Worm (Caenorhabditis elegans) whole organism, L2 larva: ENCODE data around the gene K11H3.2.

Source experiments
- C34F6.9 ChIP-seq: fragments of 150-350 bp; optimal IDR thresholded peaks from 2 replicates; lab custom pipeline; 2014; ENCODE audit warnings: missing biosample characterization, missing genetic modification characterization
- F13H6.1 ChIP-seq: sonication (generic microtip); optimal IDR thresholded peaks from 2 replicates; lab custom pipeline; 2016; ENCODE audit warnings: missing genetic modification characterization, missing compliant biosample characterization
- R02D3.7 ChIP-seq: fragments of 150-350 bp; optimal IDR thresholded peaks from 2 replicates; lab custom pipeline; 2014; ENCODE audit warnings: missing biosample characterization, missing genetic modification characterization
- alr-1 ChIP-seq: fragments of 150-350 bp; optimal IDR thresholded peaks from 2 replicates; lab custom pipeline; 2014; ENCODE audit warnings: missing biosample characterization, missing genetic modification characterization
- aly-2 ChIP-seq: fragments of 150-350 bp; optimal IDR thresholded peaks from 2 replicates; lab custom pipeline; 2014; ENCODE audit warnings: missing biosample characterization, missing genetic modification characterization
- ceh-82 ChIP-seq: fragments of 150-350 bp; optimal IDR thresholded peaks from 2 replicates; lab custom pipeline; 2014; ENCODE audit warnings: missing biosample characterization, missing genetic modification characterization
- crh-2 ChIP-seq: sonication (generic microtip); optimal IDR thresholded peaks from 2 replicates; lab custom pipeline; 2017; ENCODE audit warnings: missing biosample characterization, missing genetic modification characterization
- egl-27 ChIP-seq: sonication (generic microtip); optimal IDR thresholded peaks from 3 replicates; lab custom pipeline; 2017; ENCODE audit warnings: missing biosample characterization, missing genetic modification reagents, missing genetic modification characterization
- elt-1 ChIP-seq: fragments of 150-350 bp; optimal IDR thresholded peaks from 2 replicates; lab custom pipeline; 2014; ENCODE audit warnings: missing biosample characterization, missing genetic modification characterization
- fos-1 ChIP-seq: fragments of 150-350 bp; optimal IDR thresholded peaks from 2 replicates; lab custom pipeline; 2014; ENCODE audit warnings: missing biosample characterization, missing genetic modification characterization
- gmeb-1 ChIP-seq: fragments of 150-350 bp; optimal IDR thresholded peaks from 2 replicates; lab custom pipeline; 2014; ENCODE audit warnings: missing biosample characterization, missing genetic modification characterization
- lin-11 ChIP-seq: fragments of 150-350 bp; sonication (generic microtip); optimal IDR thresholded peaks from 2 replicates; lab custom pipeline; 2014; ENCODE audit warnings: missing biosample characterization, missing genetic modification characterization, inconsistent platforms, mixed read lengths
- lin-13 ChIP-seq: fragments of 150-350 bp; optimal IDR thresholded peaks from 2 replicates; lab custom pipeline; 2014; ENCODE audit warnings: missing biosample characterization, missing genetic modification reagents, missing genetic modification characterization
- lsy-2 ChIP-seq, 2 experiments: fragments of 150-350 bp in 1 of 2; sonication (generic microtip) in 1 of 2; optimal IDR thresholded peaks; 2 replicates each; lab custom pipeline; 2014 to 2017; ENCODE audit warnings: missing biosample characterization in 2 of 2, missing genetic modification characterization in 2 of 2
- mdl-1 ChIP-seq, 2 experiments: fragments of 150-350 bp in 1 of 2; sonication (generic microtip) in 1 of 2; optimal IDR thresholded peaks; 2 replicates each; lab custom pipeline; 2017; ENCODE audit warnings: missing biosample characterization in 2 of 2, missing genetic modification characterization in 2 of 2
- nhr-10 ChIP-seq: sonication (generic microtip); optimal IDR thresholded peaks from 2 replicates; lab custom pipeline; 2017; ENCODE audit warnings: missing biosample characterization, missing genetic modification characterization
- nhr-12 ChIP-seq: fragments of 150-350 bp; optimal IDR thresholded peaks from 2 replicates; lab custom pipeline; 2014; ENCODE audit warnings: missing biosample characterization, missing genetic modification characterization
- nhr-129 ChIP-seq: fragments of 150-350 bp; optimal IDR thresholded peaks from 2 replicates; lab custom pipeline; 2014; ENCODE audit warnings: missing biosample characterization, missing genetic modification characterization
- nhr-21 ChIP-seq: fragments of 150-350 bp; optimal IDR thresholded peaks from 2 replicates; lab custom pipeline; 2014; ENCODE audit warnings: missing biosample characterization, missing genetic modification characterization
- nhr-23 ChIP-seq: fragments of 150-350 bp; optimal IDR thresholded peaks from 2 replicates; lab custom pipeline; 2014; ENCODE audit warnings: missing biosample characterization, missing genetic modification reagents, missing genetic modification characterization
- nhr-6 ChIP-seq: fragments of 150-350 bp; optimal IDR thresholded peaks from 2 replicates; lab custom pipeline; 2014; ENCODE audit warnings: missing biosample characterization, missing genetic modification characterization
- nhr-77 ChIP-seq: fragments of 150-350 bp; optimal IDR thresholded peaks from 2 replicates; lab custom pipeline; 2014; ENCODE audit warnings: missing biosample characterization, missing genetic modification characterization
- peb-1 ChIP-seq: fragments of 150-350 bp; optimal IDR thresholded peaks from 2 replicates; lab custom pipeline; 2014; ENCODE audit warnings: missing biosample characterization, missing genetic modification characterization
- sem-4 ChIP-seq: fragments of 150-350 bp; optimal IDR thresholded peaks from 2 replicates; lab custom pipeline; 2014; ENCODE audit warnings: missing biosample characterization, missing genetic modification reagents, missing genetic modification characterization
- sma-3 ChIP-seq: sonication (generic microtip); optimal IDR thresholded peaks from 2 replicates; lab custom pipeline; 2016; ENCODE audit warnings: missing genetic modification reagents, missing genetic modification characterization, missing compliant biosample characterization
- snpc-4 ChIP-seq: fragments of 150-350 bp; optimal IDR thresholded peaks from 2 replicates; lab custom pipeline; 2014; ENCODE audit warnings: missing biosample characterization, missing genetic modification characterization
- unc-39 ChIP-seq: fragments of 150-350 bp; optimal IDR thresholded peaks from 2 replicates; lab custom pipeline; 2014; ENCODE audit warnings: missing biosample characterization, missing genetic modification characterization
- unc-55 ChIP-seq: fragments of 150-350 bp; sonication (generic microtip); optimal IDR thresholded peaks from 3 replicates; lab custom pipeline; 2014; ENCODE audit warnings: missing biosample characterization, missing genetic modification reagents, missing genetic modification characterization
- zag-1 ChIP-seq: fragments of 150-350 bp; optimal IDR thresholded peaks from 2 replicates; lab custom pipeline; 2014; ENCODE audit warnings: missing biosample characterization, missing genetic modification characterization
- ztf-11 ChIP-seq: sonication (generic microtip); optimal IDR thresholded peaks from 2 replicates; lab custom pipeline; 2017; ENCODE audit warnings: missing biosample characterization, missing genetic modification characterization
- ztf-4 ChIP-seq: fragments of 150-350 bp; optimal IDR thresholded peaks from 2 replicates; lab custom pipeline; 2014; ENCODE audit warnings: missing biosample characterization, missing genetic modification characterization

The K11H3.2 gene

ce11 chrIII:9846093-9846492 lies at the start of gene K11H3.2:
Gene K11H3.2, plus strand, starts transcription at chrIII:9846393.
- TF ChIP-seq elt-1 (tag; lab: Kevin White, UChicago): no peak
- no peak for TF ChIP-seq lsy-2 (tag; optimal IDR thresholded peaks at IDR 0.05; lab: Kevin White, UChicago)
- no peak for TF ChIP-seq crh-2 (tag; lab: Kevin White, UChicago)
- no peak for TF ChIP-seq nhr-23 (tag; lab: Kevin White, UChicago)
- TF ChIP-seq ceh-82: no peak
- TF ChIP-seq mdl-1 (tag; optimal IDR thresholded peaks at IDR 0.05; lab: Kevin White, UChicago): no peak
- TF ChIP-seq sma-3 (GFP tag; lab: Kevin White, UChicago): no peak
- no peak for TF ChIP-seq egl-27
- TF ChIP-seq lin-13 (GFP tag; lab: Kevin White, UChicago): no peak
- TF ChIP-seq nhr-10: no peak
- TF ChIP-seq ztf-11 (tag; lab: Kevin White, UChicago): no peak
- TF ChIP-seq F13H6.1 (tag; lab: Kevin White, UChicago): no peak
- no peak for TF ChIP-seq zag-1 (tag; lab: Kevin White, UChicago)
- no peak for TF ChIP-seq sem-4
- TF ChIP-seq nhr-77 (tag; lab: Kevin White, UChicago): no peak
- TF ChIP-seq unc-55: no peak
- TF ChIP-seq lin-11 (tag; lab: Kevin White, UChicago): no peak

- TF ChIP-seq egl-27 (no peak), nhr-12 (tag; lab: Kevin White, UChicago) (no peak), R02D3.7 (tag; lab: Kevin White, UChicago) (no peak), lsy-2 (tag; optimal IDR thresholded peaks at IDR 0.05; lab: Kevin White, UChicago) (no peak)
Measured at ce11 chrIII:9796448-9796847, 49.7 kb upstream of the K11H3.2 start, which contains the start of gene srxa-10. Gene srxa-10, minus strand, starts transcription at chrIII:9796548.

- TF ChIP-seq egl-27 (no peak), nhr-129 (tag; lab: Kevin White, UChicago) (peak; percentile 13), lsy-2 (tag; optimal IDR thresholded peaks at IDR 0.05; lab: Kevin White, UChicago) (peak in 1 of 2 experiments; percentile 17), snpc-4 (tag; lab: Kevin White, UChicago) (no peak)
Measured at ce11 chrIII:9798478-9799157, 47.6 kb upstream of the K11H3.2 start, which contains the start of gene ZK632.2. Gene ZK632.2, plus strand, starts transcription at chrIII:9799107.

ce11 chrIII:9802045-9802444 lies 44.1 kb upstream of the K11H3.2 start:
- no peak for TF ChIP-seq egl-27
- TF ChIP-seq fos-1: no peak
- no peak for TF ChIP-seq aly-2 (tag; lab: Kevin White, UChicago)
- TF ChIP-seq C34F6.9: no peak
- TF ChIP-seq lin-13 (GFP tag; lab: Kevin White, UChicago): no peak
- no peak for TF ChIP-seq peb-1 (tag; lab: Kevin White, UChicago)
- TF ChIP-seq crh-2 (tag; lab: Kevin White, UChicago): no peak
- no peak for TF ChIP-seq nhr-6
- TF ChIP-seq alr-1 (tag; lab: Kevin White, UChicago): no peak
- no peak for TF ChIP-seq nhr-23 (tag; lab: Kevin White, UChicago)

ce11 chrIII:9804997-9805610 lies 41.1 kb upstream of the K11H3.2 start, which contains the start of gene riok-3:
Gene riok-3, minus strand, starts transcription at chrIII:9805011.
- TF ChIP-seq lin-13 (GFP tag; lab: Kevin White, UChicago): peak; percentile 37
- TF ChIP-seq snpc-4 (tag; lab: Kevin White, UChicago): no peak
- no peak for TF ChIP-seq unc-39 (tag; lab: Kevin White, UChicago)
- peak; percentile 46 for TF ChIP-seq ztf-4 (tag; lab: Kevin White, UChicago)
- TF ChIP-seq gmeb-1 (tag; lab: Kevin White, UChicago): peak; percentile 19
- peak; percentile 96 for TF ChIP-seq nhr-129 (tag; lab: Kevin White, UChicago)
- TF ChIP-seq sma-3 (GFP tag; lab: Kevin White, UChicago): peak; percentile 42
- TF ChIP-seq elt-1 (tag; lab: Kevin White, UChicago): no peak
- TF ChIP-seq nhr-21 (tag; lab: Kevin White, UChicago): peak; percentile 26
- TF ChIP-seq lsy-2 (tag; optimal IDR thresholded peaks at IDR 0.05; lab: Kevin White, UChicago): peak in 1 of 2 experiments; percentile 19
